Fruit fly (Drosophila melanogaster): ENCODE results near the gene CG4213.

CG4213 gene

DNA sequence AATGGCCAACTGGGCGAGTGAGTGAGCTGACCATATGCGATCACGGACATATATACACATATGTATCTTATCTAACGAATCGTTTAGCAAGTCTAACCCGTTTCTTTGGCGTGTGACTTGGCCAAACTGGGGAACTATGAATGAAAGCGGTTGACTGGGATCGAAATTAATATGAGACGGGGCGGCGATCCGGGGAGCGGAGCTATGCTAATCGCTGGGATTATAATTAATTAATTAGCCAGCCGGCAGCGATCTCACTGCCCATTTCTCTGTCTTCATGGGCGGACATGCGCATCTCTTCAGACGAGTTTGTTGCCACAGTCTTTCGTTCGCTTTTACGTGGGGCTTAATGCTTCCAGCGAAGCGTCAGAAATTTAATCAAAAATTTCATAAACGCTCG is 9.5 kb downstream of the CG4213 start (continued):
- TF ChIP-seq CG12155 (GFP tag; optimal IDR thresholded peaks at IDR 0.05) (no peak), oc (tag; optimal IDR thresholded peaks at IDR 0.05) (peak; percentile 92), wdn (GFP tag; IDR thresholded peaks at IDR 0.05) (no peak), jumu (GFP tag; optimal IDR thresholded peaks at IDR 0.05) (no peak), CG8944 (GFP tag; optimal IDR thresholded peaks at IDR 0.05) (no peak), otp (GFP tag; IDR thresholded peaks at IDR 0.05) (peak; percentile 59; the same call in 1 of the 3 replicates), Stat92E (GFP tag; optimal IDR thresholded peaks at IDR 0.05) (no peak), CG18011 (GFP tag; optimal IDR thresholded peaks at IDR 0.05) (no peak), Ssrp (tag; optimal IDR thresholded peaks at IDR 0.05) (no peak), CG3407 (GFP tag; optimal IDR thresholded peaks at IDR 0.05) (no peak), vvl (GFP tag; IDR thresholded peaks at IDR 0.05) (peak; percentile 85), CG12769 (tag; optimal IDR thresholded peaks at IDR 0.05) (peak; percentile 63), Blimp-1 (GFP tag; optimal IDR thresholded peaks at IDR 0.05) (no peak), chn (GFP tag; optimal IDR thresholded peaks at IDR 0.05) (no peak), br (optimal IDR thresholded peaks at IDR 0.05) (no peak), CG2116 (GFP tag; optimal IDR thresholded peaks at IDR 0.05) (no peak), vnd (GFP tag; IDR thresholded peaks at IDR 0.05; ENCODE audit: partially characterized antibody) (no peak), CG17361 (GFP tag; IDR thresholded peaks at IDR 0.05) (no peak), CG2712 (tag; optimal IDR thresholded peaks at IDR 0.05) (no peak), CG14441 (GFP tag; IDR thresholded peaks at IDR 0.05) (no peak), BEAF-32 (GFP tag; optimal IDR thresholded peaks at IDR 0.05) (no peak)

DNA sequence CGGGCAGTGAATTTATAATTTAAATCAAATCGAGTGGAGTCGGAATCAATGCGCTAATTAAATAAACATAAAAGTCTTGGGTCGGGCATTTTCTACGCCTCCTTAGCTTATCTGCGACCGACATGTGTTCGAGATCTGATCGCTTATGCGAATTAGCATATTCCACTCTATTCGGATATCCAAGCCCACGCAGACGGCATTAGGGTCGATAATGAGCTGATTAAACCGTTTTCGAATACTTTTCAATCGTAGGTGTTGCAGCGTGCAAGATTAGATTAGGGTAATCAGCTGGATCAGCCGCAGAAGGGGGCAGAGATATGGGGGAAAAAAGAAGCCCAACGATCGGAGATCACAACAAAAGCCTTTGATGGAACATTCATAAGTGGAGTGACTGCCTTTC is 11.5 kb downstream of the CG4213 start:
- TF ChIP-seq MTF-1 (GFP tag; optimal IDR thresholded peaks at IDR 0.05; ENCODE audit: borderline replicate concordance) (no peak), CG11723 (GFP tag; optimal IDR thresholded peaks at IDR 0.05) (no peak), zf30C (GFP tag; optimal IDR thresholded peaks at IDR 0.05) (no peak), hb (GFP tag; IDR thresholded peaks at IDR 0.05; ENCODE audit: partially characterized antibody) (no peak), CG11696 (GFP tag; IDR thresholded peaks at IDR 0.05) (no peak), chn (GFP tag; optimal IDR thresholded peaks at IDR 0.05) (no peak), abd-A (tag; optimal IDR thresholded peaks at IDR 0.05) (peak; percentile 84), sr (GFP tag; IDR thresholded peaks at IDR 0.05) (peak; percentile 81; the same call in 2 of the 3 replicates), CG2199 (GFP tag; IDR thresholded peaks at IDR 0.05) (no peak), Awh (GFP tag; IDR thresholded peaks at IDR 0.05) (peak; percentile 96), CG17912 (GFP tag; optimal IDR thresholded peaks at IDR 0.05) (no peak), CG13894 (tag; optimal IDR thresholded peaks at IDR 0.05) (peak; percentile 8), CG15011 (GFP tag; optimal IDR thresholded peaks at IDR 0.05) (no peak), CG9876 (GFP tag; optimal IDR thresholded peaks at IDR 0.05) (no peak), CG12769 (tag; optimal IDR thresholded peaks at IDR 0.05) (peak; percentile 42), sd (tag; optimal IDR thresholded peaks at IDR 0.05) (peak; percentile 47), CG7786 (GFP tag; optimal IDR thresholded peaks at IDR 0.05) (no peak), crp (GFP tag; optimal IDR thresholded peaks at IDR 0.05) (no peak), gsb-n (tag; optimal IDR thresholded peaks at IDR 0.05) (peak; percentile 42), CG6813 (GFP tag; optimal IDR thresholded peaks at IDR 0.05) (no peak), H15 (GFP tag; IDR thresholded peaks at IDR 0.05) (no peak), Vsx1 (GFP tag; optimal IDR thresholded peaks at IDR 0.05) (peak; percentile 26), Atf6 (GFP tag; IDR thresholded peaks at IDR 0.05) (no peak), Ravus (GFP tag; IDR thresholded peaks at IDR 0.05) (no peak), sima (GFP tag; optimal IDR thresholded peaks at IDR 0.05) (no peak), Bteb2 (GFP tag; optimal IDR thresholded peaks at IDR 0.05) (no peak), CG33557 (GFP tag; optimal IDR thresholded peaks at IDR 0.05) (no peak), CG2889 (GFP tag; IDR thresholded peaks at IDR 0.05) (no peak), CG8281 (tag; optimal IDR thresholded peaks at IDR 0.05) (no peak), CG18619 (GFP tag; optimal IDR thresholded peaks at IDR 0.05) (no peak), vvl (GFP tag; IDR thresholded peaks at IDR 0.05) (peak; percentile 80; the same call in 1 of the 2 replicates), ems (GFP tag; optimal IDR thresholded peaks at IDR 0.05) (no peak)

Data from whole organism, embryonic.